Fruit fly (Drosophila melanogaster): ENCODE results near the gene CG6830.

- TF ChIP-seq CG8478 (optimal IDR thresholded peaks at IDR 0.05) (no peak), CTCF (optimal IDR thresholded peaks at IDR 0.05) (no peak)
Observed at dm6 chr3R:11711376-11711775, 27.2 kb upstream of the CG6830 start, which contains the start of gene CG14720.
